Worm (Caenorhabditis elegans) whole organism, L3 larva: ENCODE measurements around the gene spig-7.

Source experiments
- aly-2 ChIP-seq: fragments of 150-350 bp; optimal IDR thresholded peaks from 2 replicates; lab custom pipeline; 2014; ENCODE audit warnings: missing biosample characterization, missing genetic modification characterization
- ceh-28 ChIP-seq: fragments of 150-350 bp; optimal IDR thresholded peaks from 2 replicates; lab custom pipeline; 2014; ENCODE audit warnings: missing biosample characterization, missing genetic modification reagents, missing genetic modification characterization
- ceh-9 ChIP-seq: sonication (generic microtip); optimal IDR thresholded peaks from 2 replicates; lab custom pipeline; 2018; ENCODE audit warnings: missing biosample characterization, missing genetic modification characterization
- daf-12 ChIP-seq: fragments of 150-350 bp; optimal IDR thresholded peaks from 2 replicates; lab custom pipeline; 2014; ENCODE audit warnings: missing biosample characterization, missing genetic modification reagents, missing genetic modification characterization
- egl-27 ChIP-seq: sonication (generic microtip); optimal IDR thresholded peaks from 4 replicates; lab custom pipeline; 2017; ENCODE audit warnings: missing biosample characterization, missing genetic modification reagents, missing genetic modification characterization
- egl-5 ChIP-seq: fragments of 150-350 bp; optimal IDR thresholded peaks from 2 replicates; lab custom pipeline; 2017; ENCODE audit warnings: missing biosample characterization, missing genetic modification reagents, missing genetic modification characterization, inconsistent platforms
- fkh-10 ChIP-seq: sonication (generic microtip); optimal IDR thresholded peaks from 2 replicates; lab custom pipeline; 2017; ENCODE audit warnings: missing biosample characterization, missing genetic modification reagents, missing genetic modification characterization
- fkh-2 ChIP-seq: fragments of 150-350 bp; optimal IDR thresholded peaks from 2 replicates; lab custom pipeline; 2014; ENCODE audit warnings: missing biosample characterization, missing genetic modification reagents, missing genetic modification characterization
- fos-1 ChIP-seq: fragments of 150-350 bp; optimal IDR thresholded peaks from 2 replicates; lab custom pipeline; 2014; ENCODE audit warnings: missing biosample characterization, missing genetic modification characterization
- lin-15B ChIP-seq: fragments of 150-350 bp; optimal IDR thresholded peaks from 2 replicates; lab custom pipeline; 2014; ENCODE audit warnings: missing biosample characterization, missing genetic modification characterization
- lsy-12 ChIP-seq: sonication (generic microtip); optimal IDR thresholded peaks from 2 replicates; lab custom pipeline; 2016; ENCODE audit warnings: mild to moderate bottlenecking, missing genetic modification characterization, missing compliant biosample characterization
- mml-1 ChIP-seq: fragments of 150-350 bp; sonication (generic microtip); optimal IDR thresholded peaks from 3 replicates; lab custom pipeline; 2014; ENCODE audit warnings: missing biosample characterization, missing genetic modification characterization
- nhr-12 ChIP-seq: fragments of 150-350 bp; optimal IDR thresholded peaks from 2 replicates; lab custom pipeline; 2014; ENCODE audit warnings: missing biosample characterization, missing genetic modification characterization
- nhr-23 ChIP-seq: fragments of 150-350 bp; optimal IDR thresholded peaks from 2 replicates; lab custom pipeline; 2014; ENCODE audit warnings: missing biosample characterization, missing genetic modification reagents, missing genetic modification characterization
- nhr-28 ChIP-seq: fragments of 150-350 bp; optimal IDR thresholded peaks from 2 replicates; lab custom pipeline; 2014; ENCODE audit warnings: missing biosample characterization, missing genetic modification characterization
- nhr-43 ChIP-seq: sonication (generic microtip); optimal IDR thresholded peaks from 2 replicates; lab custom pipeline; 2016; ENCODE audit warnings: mild to moderate bottlenecking, missing genetic modification characterization, missing compliant biosample characterization; ENCODE audit not compliant: poor library complexity, severe bottlenecking
- pqm-1 ChIP-seq: fragments of 150-350 bp; optimal IDR thresholded peaks from 2 replicates; lab custom pipeline; 2017; ENCODE audit warnings: missing biosample characterization, missing genetic modification characterization, inconsistent platforms
- unc-62 ChIP-seq: fragments of 150-350 bp; sonication (generic microtip); optimal IDR thresholded peaks from 4 replicates; lab custom pipeline; 2014; ENCODE audit warnings: missing biosample characterization, missing genetic modification reagents, missing genetic modification characterization
- ztf-11 ChIP-seq: fragments of 150-350 bp; optimal IDR thresholded peaks from 2 replicates; lab custom pipeline; 2014; ENCODE audit warnings: missing biosample characterization, missing genetic modification characterization

spig-7 gene

DNA sequence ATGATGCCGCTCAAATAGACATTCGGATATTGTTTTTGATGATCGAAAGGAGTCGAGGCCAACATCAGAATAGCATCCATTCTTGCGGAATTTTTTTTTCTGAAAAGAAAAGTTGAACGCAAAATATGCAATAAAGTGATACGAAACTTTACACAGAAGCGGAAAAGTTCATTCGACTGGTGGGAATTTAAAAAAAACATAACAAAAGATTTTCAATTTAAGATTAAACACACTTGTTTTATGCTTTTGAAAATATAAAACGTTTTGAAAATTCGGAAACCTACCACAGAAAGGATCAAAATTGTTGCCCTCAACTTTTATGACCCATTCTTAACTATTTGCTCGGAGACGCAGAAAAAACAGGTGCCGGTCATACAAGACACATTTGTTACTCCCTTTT lies 42.4 kb downstream of the spig-7 start, which contains the start of gene K02H11.9:
TSS of gene K02H11.9 (minus strand) at position 101 of the 400 bp plus-strand sequence.
- no peak for TF ChIP-seq ceh-28
- no peak for TF ChIP-seq ztf-11 (tag; lab: Kevin White, UChicago)
- TF ChIP-seq fkh-10, result no peak
- TF ChIP-seq nhr-43 (tag; lab: Kevin White, UChicago), result no peak
- no peak for TF ChIP-seq nhr-12 (tag; lab: Kevin White, UChicago)
- no peak for TF ChIP-seq nhr-23
- TF ChIP-seq aly-2 (tag; lab: Kevin White, UChicago), result no peak

DNA sequence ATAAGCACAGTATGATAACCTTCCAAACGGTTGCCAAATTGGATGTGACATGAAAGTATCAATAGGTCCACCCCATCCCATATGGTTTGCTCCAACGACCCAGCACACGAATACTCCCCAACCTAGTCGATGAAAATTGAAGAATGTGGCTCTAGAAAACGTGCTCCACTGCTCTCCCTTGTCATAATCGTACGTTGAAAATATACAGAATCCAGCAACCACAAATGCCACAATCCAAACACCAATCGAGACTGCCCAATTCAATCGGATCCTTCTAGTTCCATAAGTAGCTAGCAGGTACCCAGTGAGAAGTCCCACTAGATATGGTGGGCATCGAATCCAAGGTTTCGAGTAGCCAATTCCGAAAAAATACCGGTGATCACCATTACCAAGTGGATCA lies 44.3 kb downstream of the spig-7 start:
- no peak for TF ChIP-seq fkh-10
- no peak for TF ChIP-seq egl-27 (tag; lab: Kevin White, UChicago)
- no peak for TF ChIP-seq nhr-28 (tag; lab: Kevin White, UChicago)
- TF ChIP-seq, all 47 proteins: peak for 0

DNA sequence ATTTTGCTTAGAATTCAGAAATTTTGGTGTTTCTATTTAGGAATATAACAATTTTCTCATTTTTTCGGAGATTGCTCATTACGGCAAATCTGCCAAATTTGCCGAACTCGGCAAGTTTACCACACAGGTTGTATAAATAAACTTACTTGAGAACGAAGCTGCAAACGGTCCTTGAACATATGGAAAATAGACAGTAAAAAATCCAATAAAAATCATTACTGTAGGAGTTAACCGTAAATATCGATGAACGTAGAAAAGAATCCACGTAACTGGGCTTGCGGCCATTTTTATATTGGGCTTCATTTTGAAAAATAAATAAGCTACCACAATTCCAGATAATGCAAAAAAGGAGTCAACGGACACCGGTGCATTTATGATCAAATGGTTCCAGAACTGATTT lies 45.7 kb downstream of the spig-7 start:
- no peak for TF ChIP-seq mml-1
- TF ChIP-seq ceh-9 (tag; lab: Kevin White, UChicago), result no peak
- no peak for TF ChIP-seq lin-15B (tag; lab: Kevin White, UChicago)
- no peak for TF ChIP-seq egl-27 (tag; lab: Kevin White, UChicago)
- no peak for TF ChIP-seq fos-1 (tag; lab: Kevin White, UChicago)
- TF ChIP-seq lsy-12 (tag; lab: Kevin White, UChicago), result no peak
- TF ChIP-seq daf-12 (tag; lab: Kevin White, UChicago), result no peak
- TF ChIP-seq egl-5 (tag; lab: Kevin White, UChicago), result no peak
- TF ChIP-seq fkh-2 (tag; lab: Kevin White, UChicago), result no peak

DNA sequence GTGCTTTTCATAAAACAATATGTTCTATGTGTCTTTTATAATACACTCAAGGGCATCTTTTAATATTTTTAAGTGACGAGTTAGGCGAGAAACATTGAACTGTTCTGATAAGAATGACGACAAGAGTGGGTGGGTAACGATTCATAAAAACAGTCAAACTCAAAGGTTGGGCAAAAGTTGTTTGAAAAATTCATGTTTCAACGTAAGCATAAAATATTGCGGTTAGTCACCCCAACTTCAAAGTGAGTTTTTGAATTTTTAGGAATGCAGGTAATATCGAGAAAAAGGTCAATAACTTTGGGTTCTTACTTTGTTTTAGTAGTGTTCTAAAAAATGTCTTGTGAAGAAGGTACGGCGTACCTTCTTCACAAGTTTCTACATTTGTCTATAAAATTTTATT lies 47.2 kb downstream of the spig-7 start, which contains the start of gene oac-31:
TSS of gene oac-31 (minus strand) at position 101 of the 400 bp plus-strand sequence.
- TF ChIP-seq pqm-1 (tag; lab: Kevin White, UChicago) (peak; percentile 40), unc-62 (no peak)
